Fruit fly (Drosophila melanogaster): ENCODE measurements around the gene Nubp2.

The Nubp2 gene

DNA sequence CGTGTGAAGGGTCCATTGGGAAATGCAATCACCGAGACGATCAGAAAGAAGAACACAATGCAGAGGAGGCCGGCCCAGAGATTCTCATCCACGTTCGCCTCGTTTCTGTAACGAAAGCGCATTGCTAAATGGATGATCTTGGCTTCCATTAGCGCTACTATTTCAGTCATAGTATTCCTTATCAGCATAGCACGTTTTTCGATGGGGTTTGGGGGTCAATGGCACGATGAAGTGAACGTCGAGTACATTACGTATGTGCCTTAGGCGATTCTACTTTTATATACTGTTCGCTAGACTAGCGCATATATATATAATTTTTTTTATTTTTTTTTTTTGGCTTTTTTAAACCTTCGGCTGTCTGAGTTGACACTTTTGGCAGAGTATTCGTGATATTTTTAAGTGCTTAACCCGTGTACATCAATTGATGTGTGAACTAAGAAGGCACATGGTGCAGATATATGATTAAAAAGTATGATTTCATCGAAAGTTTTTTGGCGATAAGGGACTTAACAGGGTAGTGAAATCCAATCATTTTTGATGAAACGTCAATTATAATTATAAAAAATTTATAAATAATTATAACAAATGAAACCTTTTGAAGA is 1.9 kb upstream of the Nubp2 start:
- no peak for TF ChIP-seq Pif1A (GFP tag; optimal IDR thresholded peaks at IDR 0.05)
- TF ChIP-seq CG32121 (GFP tag; IDR thresholded peaks at IDR 0.05) = peak; percentile 23; the same call in 1 of the 2 replicates

dm6 chr3L:20525743-20526142 is 633 bp upstream of the Nubp2 start:
- TF ChIP-seq CG34367 (tag; optimal IDR thresholded peaks at IDR 0.05) = no peak
- TF ChIP-seq Pif1B (GFP tag; optimal IDR thresholded peaks at IDR 0.05) = no peak
- TF ChIP-seq CG15710 (tag; optimal IDR thresholded peaks at IDR 0.05) = no peak
- no peak for TF ChIP-seq CG12605 (GFP tag; IDR thresholded peaks at IDR 0.05)
- TF ChIP-seq EcR (GFP tag; optimal IDR thresholded peaks at IDR 0.05) = no peak
- no peak for TF ChIP-seq D1 (tag; optimal IDR thresholded peaks at IDR 0.05)
- TF ChIP-seq CG13204 (GFP tag; optimal IDR thresholded peaks at IDR 0.05) = no peak
- no peak for TF ChIP-seq CG9948 (tag; optimal IDR thresholded peaks at IDR 0.05)
- TF ChIP-seq CG8301 (tag; optimal IDR thresholded peaks at IDR 0.05) = no peak
- no peak for TF ChIP-seq gl (tag; optimal IDR thresholded peaks at IDR 0.05)
- TF ChIP-seq Pif1A (GFP tag; optimal IDR thresholded peaks at IDR 0.05) = no peak
- no peak for TF ChIP-seq CG32121 (GFP tag; IDR thresholded peaks at IDR 0.05)
- no peak for TF ChIP-seq fd96Ca (GFP tag; IDR thresholded peaks at IDR 0.05)
- no peak for TF ChIP-seq CG10348 (GFP tag; IDR thresholded peaks at IDR 0.05)
- no peak for TF ChIP-seq rn (GFP tag; IDR thresholded peaks at IDR 0.05)
- no peak for TF ChIP-seq CG14655 (GFP tag; optimal IDR thresholded peaks at IDR 0.05)

- no peak for TF ChIP-seq CG15710 (tag; optimal IDR thresholded peaks at IDR 0.05)
- TF ChIP-seq fd96Ca (GFP tag; IDR thresholded peaks at IDR 0.05) = no peak
- TF ChIP-seq D1 (tag; optimal IDR thresholded peaks at IDR 0.05) = no peak
- no peak for TF ChIP-seq gl (tag; optimal IDR thresholded peaks at IDR 0.05)
- TF ChIP-seq CG9948 (tag; optimal IDR thresholded peaks at IDR 0.05) = no peak
- TF ChIP-seq Snoo (tag; optimal IDR thresholded peaks at IDR 0.05) = no peak
- TF ChIP-seq CG4496 (GFP tag; IDR thresholded peaks at IDR 0.05) = no peak
- no peak for TF ChIP-seq Pif1B (GFP tag; optimal IDR thresholded peaks at IDR 0.05)
These were observed 407 bp upstream of the Nubp2 start, which contains the start of gene Pss for dm6 chr3L:20526143-20526195. Gene Pss (minus strand): TSS chr3L:20526174.

dm6 chr3L:20529918-20530317 is 3.5 kb downstream of the Nubp2 start:
- TF ChIP-seq Snoo (tag; optimal IDR thresholded peaks at IDR 0.05) (no peak), CG10348 (GFP tag; IDR thresholded peaks at IDR 0.05) (no peak), CG4496 (GFP tag; IDR thresholded peaks at IDR 0.05) (no peak)

dm6 chr3L:20530347-20531177 is 4.2 kb downstream of the Nubp2 start:
- TF ChIP-seq CG8301 (tag; optimal IDR thresholded peaks at IDR 0.05) (no peak), EcR (GFP tag; optimal IDR thresholded peaks at IDR 0.05) (no peak), D1 (tag; optimal IDR thresholded peaks at IDR 0.05) (no peak), CG32121 (GFP tag; IDR thresholded peaks at IDR 0.05) (no peak), Ets98B (GFP tag; IDR thresholded peaks at IDR 0.05) (no peak), fd96Ca (GFP tag; IDR thresholded peaks at IDR 0.05) (no peak), CG17806 (tag; optimal IDR thresholded peaks at IDR 0.05) (no peak), CG13204 (GFP tag; optimal IDR thresholded peaks at IDR 0.05) (no peak), CG12605 (GFP tag; IDR thresholded peaks at IDR 0.05) (no peak), Snoo (tag; optimal IDR thresholded peaks at IDR 0.05) (no peak), CG9948 (tag; optimal IDR thresholded peaks at IDR 0.05) (no peak), rn (GFP tag; IDR thresholded peaks at IDR 0.05) (no peak)

DNA sequence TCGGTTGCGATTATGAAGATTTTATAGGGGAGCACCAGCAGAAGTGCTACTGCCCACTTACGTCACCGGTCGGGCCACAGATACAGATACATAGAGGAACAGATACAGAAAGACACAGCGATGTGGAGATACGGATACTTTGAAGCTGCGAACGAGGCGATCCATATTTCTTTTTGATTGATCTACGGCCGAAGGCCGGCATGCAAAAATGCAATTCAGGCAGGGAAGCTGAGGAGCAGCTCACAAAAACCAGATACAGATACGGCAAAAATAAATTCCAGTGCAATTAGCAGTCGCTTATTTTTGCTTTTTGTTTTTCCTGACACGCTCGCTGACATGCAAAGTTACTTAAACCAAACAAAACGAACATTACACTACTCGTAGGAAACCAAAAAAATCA is 4.9 kb downstream of the Nubp2 start:
- TF ChIP-seq CG17806 (tag; optimal IDR thresholded peaks at IDR 0.05) (no peak), CG34367 (tag; optimal IDR thresholded peaks at IDR 0.05) (no peak), EcR (GFP tag; optimal IDR thresholded peaks at IDR 0.05) (no peak), CG12605 (GFP tag; IDR thresholded peaks at IDR 0.05) (no peak), CG32121 (GFP tag; IDR thresholded peaks at IDR 0.05) (no peak), CG13204 (GFP tag; optimal IDR thresholded peaks at IDR 0.05) (no peak), CG10348 (GFP tag; IDR thresholded peaks at IDR 0.05) (no peak), CG4496 (GFP tag; IDR thresholded peaks at IDR 0.05) (no peak), Ets98B (GFP tag; IDR thresholded peaks at IDR 0.05) (no peak), fd96Ca (GFP tag; IDR thresholded peaks at IDR 0.05) (no peak), Snoo (tag; optimal IDR thresholded peaks at IDR 0.05) (no peak), Pif1B (GFP tag; optimal IDR thresholded peaks at IDR 0.05) (no peak), CG9948 (tag; optimal IDR thresholded peaks at IDR 0.05) (no peak), CG15710 (tag; optimal IDR thresholded peaks at IDR 0.05) (no peak), rn (GFP tag; IDR thresholded peaks at IDR 0.05) (no peak), gl (tag; optimal IDR thresholded peaks at IDR 0.05) (no peak), CG14655 (GFP tag; optimal IDR thresholded peaks at IDR 0.05) (no peak)

- TF ChIP-seq rn (GFP tag; IDR thresholded peaks at IDR 0.05) (no peak), CG17806 (tag; optimal IDR thresholded peaks at IDR 0.05) (no peak), EcR (GFP tag; optimal IDR thresholded peaks at IDR 0.05) (no peak), gl (tag; optimal IDR thresholded peaks at IDR 0.05) (no peak), CG34367 (tag; optimal IDR thresholded peaks at IDR 0.05) (no peak)
These were observed 7.0 kb downstream of the Nubp2 start, which contains the start of gene CG13250 for dm6 chr3L:20533409-20533808. Gene CG13250 (plus strand): TSS chr3L:20533709.
